Worm (Caenorhabditis elegans) whole organism, L4/young adult: ENCODE results near the gene nhr-277.

Source experiments
- dao-5 ChIP-seq: sonication (generic microtip); optimal IDR thresholded peaks from 2 replicates; lab custom pipeline; 2016; ENCODE audit warnings: missing genotype, missing genetic modification characterization, moderate library complexity, missing compliant biosample characterization
- him-1 ChIP-seq: sonication (generic microtip); optimal IDR thresholded peaks from 2 replicates; lab custom pipeline; 2016; ENCODE audit warnings: missing genotype, missing genetic modification reagents, missing genetic modification characterization, missing compliant biosample characterization

ce11 chrIV:2734675-2735074 lies 8.1 kb upstream of the nhr-277 start:
- TF ChIP-seq him-1 (tag; lab: Kevin White, UChicago) (no peak), dao-5 (no peak)
